Worm (Caenorhabditis elegans) whole organism, early embryonic: ENCODE measurements around the gene lmtr-2.

Source experiments
- B0310.2 ChIP-seq: sonication (generic microtip); optimal IDR thresholded peaks from 2 replicates; lab custom pipeline; 2016; ENCODE audit warnings: mild to moderate bottlenecking, missing genetic modification characterization, missing compliant biosample characterization
- F13C5.2 ChIP-seq: sonication (generic microtip); optimal IDR thresholded peaks from 2 replicates; lab custom pipeline; 2017; ENCODE audit warnings: mild to moderate bottlenecking, missing genetic modification characterization, inconsistent platforms, missing compliant biosample characterization
- aly-1 ChIP-seq: sonication (generic microtip); optimal IDR thresholded peaks from 2 replicates; lab custom pipeline; 2016; ENCODE audit warnings: missing genetic modification characterization, missing compliant biosample characterization
- ama-1 ChIP-seq: fragments of 150-350 bp; optimal IDR thresholded peaks from 2 replicates; lab custom pipeline; 2014
- ceh-13 ChIP-seq: fragments of 200-800 bp; sonication (Bioruptor generic); optimal IDR thresholded peaks from 2 replicates; lab custom pipeline; 2018; ENCODE audit warnings: mild to moderate bottlenecking, missing genetic modification characterization, missing compliant biosample characterization
- ceh-36 ChIP-seq: sonication (generic microtip); optimal IDR thresholded peaks from 2 replicates; lab custom pipeline; 2016; ENCODE audit warnings: missing genetic modification characterization, inconsistent platforms, missing compliant biosample characterization
- ets-7 ChIP-seq: sonication (generic microtip); optimal IDR thresholded peaks from 2 replicates; lab custom pipeline; 2016; ENCODE audit warnings: missing genotype, missing genetic modification characterization, missing compliant biosample characterization
- flt-1 ChIP-seq: fragments of 200-800 bp; sonication (Bioruptor generic); IDR thresholded peaks from 2 replicates; pipeline ENCODE4 v1.3.6; 2022; ENCODE audit warnings: missing genetic modification characterization, missing compliant biosample characterization
- hmbx-1 ChIP-seq: sonication (generic microtip); optimal IDR thresholded peaks from 2 replicates; lab custom pipeline; 2016; ENCODE audit warnings: mild to moderate bottlenecking, missing genetic modification characterization, missing compliant biosample characterization
- hmg-4 ChIP-seq: fragments of 200-800 bp; sonication (Bioruptor generic); optimal IDR thresholded peaks from 2 replicates; lab custom pipeline; 2018; ENCODE audit warnings: mild to moderate bottlenecking, missing genetic modification characterization, missing compliant biosample characterization
- hnd-1 ChIP-seq: sonication (generic microtip); optimal IDR thresholded peaks from 2 replicates; lab custom pipeline; 2016; ENCODE audit warnings: missing genetic modification characterization, missing compliant biosample characterization
- pes-1 ChIP-seq: fragments of 200-800 bp; sonication (Bioruptor generic); IDR thresholded peaks from 2 replicates; pipeline ENCODE4 v1.3.6; 2022; ENCODE audit warnings: missing genetic modification reagents, missing genetic modification characterization, missing compliant biosample characterization
- scrt-1 ChIP-seq: fragments of 200-800 bp; sonication (Bioruptor generic); IDR thresholded peaks from 2 replicates; pipeline ENCODE4 v1.3.6; 2022; ENCODE audit warnings: missing genetic modification characterization, missing compliant biosample characterization
- sea-1 ChIP-seq: fragments of 200-800 bp; sonication (Bioruptor generic); conservative IDR thresholded peaks from 2 replicates; pipeline ENCODE4 v1.3.6; 2022; ENCODE audit warnings: missing genetic modification characterization, missing compliant biosample characterization
- tbx-11 ChIP-seq: fragments of 200-800 bp; sonication (Bioruptor generic); IDR thresholded peaks from 2 replicates; pipeline ENCODE4 v1.3.6; 2022; ENCODE audit warnings: missing genetic modification characterization, missing compliant biosample characterization
- tbx-37 ChIP-seq: fragments of 200-800 bp; sonication (Bioruptor generic); conservative IDR thresholded peaks from 2 replicates; pipeline ENCODE4 v1.3.6; 2022; ENCODE audit warnings: missing genetic modification reagents, missing genetic modification characterization, missing compliant biosample characterization
- tra-4 ChIP-seq: sonication (generic microtip); optimal IDR thresholded peaks from 2 replicates; lab custom pipeline; 2017; ENCODE audit warnings: missing genetic modification characterization, missing compliant biosample characterization

Gene lmtr-2

DNA sequence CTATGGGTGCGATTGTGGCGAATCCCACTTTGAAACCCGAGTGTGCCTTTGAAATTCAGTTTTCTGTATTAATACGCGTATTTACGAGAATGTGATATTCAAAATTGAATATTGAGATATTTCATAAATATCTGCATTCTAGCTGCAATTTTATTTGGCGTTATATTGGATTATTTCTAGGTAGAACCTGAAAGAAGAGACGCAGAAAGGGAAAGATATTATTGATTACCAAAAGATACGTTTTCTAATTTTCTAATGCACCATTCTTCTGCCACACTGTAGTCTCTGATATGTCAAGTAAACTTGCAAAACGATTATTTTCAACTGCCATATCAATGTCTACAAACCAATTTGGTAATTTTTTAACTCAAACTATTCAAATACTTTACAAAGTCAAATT lies 11.1 kb upstream of the lmtr-2 start, which contains the start of gene ech-3:
Gene ech-3 (plus strand): TSS at position 178 of the 400 bp plus-strand sequence.
- TF ChIP-seq ets-7 (tag; lab: Kevin White, UChicago), result no peak
- no peak for TF ChIP-seq hmbx-1
- TF ChIP-seq ceh-13 (GFP tag; lab: Kevin White, UChicago), result no peak
- no peak for TF ChIP-seq hnd-1 (tag; lab: Kevin White, UChicago)
- no peak for TF ChIP-seq B0310.2
- no peak for TF ChIP-seq sea-1 (GFP tag; lab: Robert Waterston, UW)
- TF ChIP-seq flt-1 (GFP tag; lab: Robert Waterston, UW), result no peak
- TF ChIP-seq pes-1 (GFP tag; lab: Robert Waterston, UW), result no peak
- no peak for TF ChIP-seq tbx-37 (GFP tag; lab: Robert Waterston, UW)
- no peak for TF ChIP-seq ceh-36 (tag; lab: Kevin White, UChicago)
- no peak for TF ChIP-seq scrt-1
- TF ChIP-seq F13C5.2 (tag; lab: Kevin White, UChicago), result no peak
- no peak for TF ChIP-seq tra-4

DNA sequence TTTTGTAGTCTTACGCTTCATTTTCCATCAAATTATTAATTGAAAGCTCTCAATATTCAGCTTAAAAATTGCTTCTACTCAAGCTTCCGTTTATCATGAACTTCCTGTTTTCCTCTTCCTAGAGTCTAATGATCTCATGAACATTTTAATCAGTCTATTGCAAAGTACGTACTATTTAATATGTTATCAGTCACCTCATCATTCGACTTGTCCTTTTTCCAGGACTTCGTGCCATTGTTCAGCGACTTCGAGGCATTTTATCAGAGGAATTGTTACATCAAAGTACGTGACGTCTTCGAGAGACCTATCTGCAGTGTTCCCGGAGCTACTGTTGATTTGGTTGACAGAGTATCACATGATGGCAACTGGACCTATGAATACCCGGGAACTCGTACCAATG lies 8.9 kb upstream of the lmtr-2 start:
- no peak for TF ChIP-seq F13C5.2 (tag; lab: Kevin White, UChicago)
- TF ChIP-seq ceh-13 (GFP tag; lab: Kevin White, UChicago), result no peak
- TF ChIP-seq tbx-11 (GFP tag; lab: Robert Waterston, UW), result no peak
- no peak for TF ChIP-seq ama-1 (lab: Kevin White, UChicago)
- TF ChIP-seq hnd-1 (tag; lab: Kevin White, UChicago), result no peak
- no peak for TF ChIP-seq tra-4
- no peak for TF ChIP-seq B0310.2
- TF ChIP-seq pes-1 (GFP tag; lab: Robert Waterston, UW), result no peak
- TF ChIP-seq sea-1 (GFP tag; lab: Robert Waterston, UW), result no peak
- no peak for TF ChIP-seq ets-7 (tag; lab: Kevin White, UChicago)
- no peak for TF ChIP-seq scrt-1
- no peak for TF ChIP-seq hmbx-1

DNA sequence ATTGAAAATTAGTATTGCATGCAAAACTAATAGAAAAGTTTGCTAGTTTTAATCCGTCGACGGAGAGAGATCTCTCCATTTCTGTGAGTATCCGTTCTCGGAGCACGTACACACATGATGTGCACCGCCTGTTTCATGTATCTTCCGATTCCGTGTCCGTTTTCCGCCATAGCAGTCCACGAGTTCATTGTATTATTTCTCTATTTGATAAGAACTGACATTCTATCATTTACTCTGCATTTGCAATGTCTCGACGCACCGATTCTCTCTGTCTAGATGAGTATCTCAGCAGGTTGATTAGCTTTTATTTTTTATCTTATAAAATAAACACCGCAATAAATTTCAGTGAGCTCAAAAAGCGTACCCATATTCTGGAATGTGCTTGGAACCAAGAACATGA lies 8.0 kb upstream of the lmtr-2 start:
- no peak for TF ChIP-seq tbx-11 (GFP tag; lab: Robert Waterston, UW)
- no peak for TF ChIP-seq ceh-13 (GFP tag; lab: Kevin White, UChicago)
- TF ChIP-seq F13C5.2 (tag; lab: Kevin White, UChicago), result no peak
- no peak for TF ChIP-seq sea-1 (GFP tag; lab: Robert Waterston, UW)
- TF ChIP-seq ceh-36 (tag; lab: Kevin White, UChicago), result no peak
- no peak for TF ChIP-seq tbx-37 (GFP tag; lab: Robert Waterston, UW)
- TF ChIP-seq aly-1 (tag; lab: Kevin White, UChicago), result no peak
- no peak for TF ChIP-seq hmbx-1
- no peak for TF ChIP-seq flt-1 (GFP tag; lab: Robert Waterston, UW)

DNA sequence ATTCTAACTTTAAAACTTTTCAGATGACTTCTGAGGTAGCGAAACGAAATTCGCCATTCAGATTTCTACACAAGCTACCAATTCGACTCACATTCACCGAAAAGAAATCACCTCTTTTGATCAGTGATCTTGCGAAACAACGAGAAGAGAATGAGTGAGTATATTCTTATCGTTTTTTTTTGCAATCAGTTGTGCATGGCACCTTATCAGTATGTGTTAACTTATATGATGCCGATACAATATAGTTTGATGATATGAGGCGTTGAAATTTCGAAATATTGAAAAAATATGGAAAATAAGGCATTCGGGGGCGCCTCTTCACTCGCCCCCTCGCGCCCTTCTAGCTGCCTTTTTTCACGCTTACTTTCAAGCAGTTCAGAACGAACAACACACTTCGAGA lies 7.0 kb upstream of the lmtr-2 start:
- no peak for TF ChIP-seq flt-1 (GFP tag; lab: Robert Waterston, UW)
- TF ChIP-seq aly-1 (tag; lab: Kevin White, UChicago), result no peak
- no peak for TF ChIP-seq ama-1 (lab: Kevin White, UChicago)
- TF ChIP-seq hnd-1 (tag; lab: Kevin White, UChicago), result no peak
- TF ChIP-seq tra-4, result no peak
- no peak for TF ChIP-seq tbx-11 (GFP tag; lab: Robert Waterston, UW)
- no peak for TF ChIP-seq ceh-13 (GFP tag; lab: Kevin White, UChicago)

DNA sequence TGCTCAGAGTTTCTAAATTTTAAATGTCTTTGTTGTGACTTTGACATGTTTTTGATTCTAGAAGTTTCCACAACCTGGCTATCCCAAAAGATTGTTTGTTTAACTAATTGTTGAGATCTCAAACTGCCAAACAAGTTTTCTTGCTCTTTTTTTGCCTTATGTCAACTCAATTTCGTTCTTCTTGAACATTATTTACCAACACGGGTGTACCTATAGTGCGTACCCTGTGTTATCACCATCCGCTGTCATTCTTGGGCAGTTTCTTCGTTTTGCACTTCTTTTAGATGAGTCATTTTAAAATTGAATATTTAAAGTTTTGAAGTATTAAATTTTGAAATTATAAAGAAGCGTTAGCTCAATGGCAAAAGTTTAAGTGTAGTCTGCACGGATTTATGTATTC lies 6.0 kb upstream of the lmtr-2 start, which contains the start of gene sptl-2:
Gene sptl-2 (plus strand): TSS at position 280 of the 400 bp plus-strand sequence.
- TF ChIP-seq ceh-36 (tag; lab: Kevin White, UChicago) (no peak), hnd-1 (tag; lab: Kevin White, UChicago) (no peak), pes-1 (GFP tag; lab: Robert Waterston, UW) (no peak), F13C5.2 (tag; lab: Kevin White, UChicago) (no peak), ama-1 (lab: Kevin White, UChicago) (no peak), ceh-13 (GFP tag; lab: Kevin White, UChicago) (no peak), B0310.2 (no peak), tra-4 (no peak), aly-1 (tag; lab: Kevin White, UChicago) (no peak), flt-1 (GFP tag; lab: Robert Waterston, UW) (no peak), tbx-11 (GFP tag; lab: Robert Waterston, UW) (no peak), hmg-4 (GFP tag; lab: Kevin White, UChicago) (no peak), scrt-1 (no peak), tbx-37 (GFP tag; lab: Robert Waterston, UW) (no peak), sea-1 (GFP tag; lab: Robert Waterston, UW) (no peak), ets-7 (tag; lab: Kevin White, UChicago) (no peak)

DNA sequence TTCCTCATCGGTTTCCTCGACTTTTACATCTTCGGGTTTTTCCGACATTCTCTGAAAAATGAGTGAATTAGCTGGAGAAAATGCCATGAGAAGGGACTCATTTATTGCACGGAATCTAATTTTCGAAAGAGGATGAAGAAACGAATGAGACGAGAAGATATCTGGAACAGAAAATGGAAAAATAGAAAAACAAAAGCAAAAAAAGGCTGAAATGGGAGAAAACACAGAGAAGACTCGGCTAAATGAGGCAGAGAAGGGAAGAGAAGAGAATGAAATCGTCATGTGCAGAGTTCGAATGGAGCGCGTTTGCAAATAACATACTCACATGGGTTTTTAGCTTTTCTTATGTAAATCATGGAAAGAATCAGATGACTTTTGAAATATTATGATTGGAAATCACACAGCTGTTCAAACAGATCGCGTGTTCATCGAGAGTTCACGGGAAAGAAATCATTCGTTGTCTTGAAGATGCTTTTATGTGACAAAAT lies 3.0 kb upstream of the lmtr-2 start, which contains the start of gene Y97E10AR.6:
Gene Y97E10AR.6 (minus strand): TSS at position 51 of the 488 bp plus-strand sequence.
- no peak for TF ChIP-seq pes-1 (GFP tag; lab: Robert Waterston, UW)
- TF ChIP-seq ceh-13 (GFP tag; lab: Kevin White, UChicago), result no peak
- no peak for TF ChIP-seq aly-1 (tag; lab: Kevin White, UChicago)
- TF ChIP-seq tbx-11 (GFP tag; lab: Robert Waterston, UW), result no peak
- no peak for TF ChIP-seq flt-1 (GFP tag; lab: Robert Waterston, UW)
- no peak for TF ChIP-seq ceh-36 (tag; lab: Kevin White, UChicago)
- no peak for TF ChIP-seq hmg-4 (GFP tag; lab: Kevin White, UChicago)
- TF ChIP-seq ets-7 (tag; lab: Kevin White, UChicago), result no peak
- no peak for TF ChIP-seq B0310.2
- no peak for TF ChIP-seq tra-4
- no peak for TF ChIP-seq scrt-1
- no peak for TF ChIP-seq ama-1 (lab: Kevin White, UChicago)
- no peak for TF ChIP-seq hmbx-1

DNA sequence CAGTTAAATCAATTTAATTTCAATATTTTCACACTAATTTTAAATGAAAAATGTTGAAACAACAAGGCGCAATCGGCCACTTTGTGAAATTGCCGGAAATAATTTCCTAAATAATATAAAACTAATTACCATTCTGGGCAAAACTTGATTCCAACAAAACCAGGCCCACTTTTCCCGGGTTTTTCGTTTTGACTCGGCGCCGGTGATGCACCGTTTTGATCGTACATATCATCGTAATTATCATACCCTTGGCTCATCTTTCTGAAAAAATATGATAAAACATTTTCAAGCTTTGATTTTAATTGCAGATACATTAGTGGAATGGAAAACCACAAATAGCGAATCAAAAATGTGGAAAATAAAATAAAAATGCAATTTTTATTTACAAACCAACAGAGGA lies 1.1 kb upstream of the lmtr-2 start, which contains the start of gene rpb-9:
Gene rpb-9 (minus strand): TSS at position 314 of the 400 bp plus-strand sequence.
- TF ChIP-seq scrt-1 (no peak), ama-1 (lab: Kevin White, UChicago) (no peak), ceh-13 (GFP tag; lab: Kevin White, UChicago) (no peak), F13C5.2 (tag; lab: Kevin White, UChicago) (no peak), flt-1 (GFP tag; lab: Robert Waterston, UW) (no peak), pes-1 (GFP tag; lab: Robert Waterston, UW) (no peak), aly-1 (tag; lab: Kevin White, UChicago) (no peak), hmbx-1 (no peak), hnd-1 (tag; lab: Kevin White, UChicago) (no peak), tbx-11 (GFP tag; lab: Robert Waterston, UW) (no peak), ets-7 (tag; lab: Kevin White, UChicago) (no peak), hmg-4 (GFP tag; lab: Kevin White, UChicago) (no peak), sea-1 (GFP tag; lab: Robert Waterston, UW) (no peak), B0310.2 (no peak), ceh-36 (tag; lab: Kevin White, UChicago) (no peak), tbx-37 (GFP tag; lab: Robert Waterston, UW) (no peak), tra-4 (no peak)
